Worm (Caenorhabditis elegans) whole organism, late embryonic: ENCODE measurements around the gene acdh-12.
"Not testable (repeated sequence)": the region's sequence is repeated elsewhere in the genome, so short reads cannot be mapped to it uniquely, and the experiment has no call there.

ENCODE experiments used
- K02D7.2 ChIP-seq: sonication (generic microtip); optimal IDR thresholded peaks from 2 replicates; lab custom pipeline; 2017; ENCODE audit warnings: mild to moderate bottlenecking, missing genetic modification characterization, missing compliant biosample characterization
- ceh-19 ChIP-seq: fragments of 200-800 bp; sonication (Bioruptor generic); optimal IDR thresholded peaks from 2 replicates; lab custom pipeline; 2018; ENCODE audit warnings: mild to moderate bottlenecking, missing genetic modification characterization, missing compliant biosample characterization
- fkh-10 ChIP-seq: fragments of 150-350 bp; optimal IDR thresholded peaks from 2 replicates; lab custom pipeline; 2014; ENCODE audit warnings: missing biosample characterization, missing genetic modification reagents, missing genetic modification characterization
- nfya-1 ChIP-seq: sonication (generic microtip); optimal IDR thresholded peaks from 2 replicates; lab custom pipeline; 2017; ENCODE audit warnings: missing genetic modification characterization, mild to moderate bottlenecking, missing compliant biosample characterization, antibody characterized with exemption, moderate library complexity
- sox-4 ChIP-seq: sonication (generic microtip); optimal IDR thresholded peaks from 2 replicates; lab custom pipeline; 2017; ENCODE audit warnings: mild to moderate bottlenecking, missing genetic modification characterization, inconsistent platforms, missing compliant biosample characterization

ce11 chrII:7153095-7153494 lies 42.3 kb downstream of the acdh-12 start:
- TF ChIP-seq K02D7.2; sox-4 (tag; lab: Kevin White, UChicago); nfya-1 (tag; lab: Kevin White, UChicago); ceh-19 (GFP tag; lab: Kevin White, UChicago); fkh-10 (GFP tag; lab: Kevin White, UChicago): not testable (repeated sequence)
